Fruit fly (Drosophila melanogaster) whole organism, embryonic: ENCODE data around the gene jim.

Experiments
- Awh ChIP-seq: fragments of 200-800 bp; sonication (Bioruptor generic); IDR thresholded peaks from 2 replicates; pipeline ENCODE4, ENCODE4 v1.3.6; 2022; ENCODE audit warnings: missing biosample characterization, missing genetic modification characterization
- B-H1 ChIP-seq: fragments of 200-800 bp; sonication (Bioruptor generic); IDR thresholded peaks from 3 replicates; pipeline ENCODE4 v1.3.6; 2022; ENCODE audit warnings: missing biosample characterization, missing genetic modification characterization
- CG10543 ChIP-seq: fragments of 200-800 bp; sonication (Bioruptor generic); optimal IDR thresholded peaks from 3 replicates; lab custom pipeline; 2017; ENCODE audit warnings: missing biosample characterization, mild to moderate bottlenecking, missing genetic modification characterization, moderate library complexity
- CG10959 ChIP-seq: fragments of 200-800 bp; sonication (Bioruptor generic); IDR thresholded peaks from 2 replicates; pipeline ENCODE4 v1.3.6; 2022; ENCODE audit warnings: missing biosample characterization, missing genetic modification characterization
- CG10979 ChIP-seq: fragments of 200-800 bp; sonication (Bioruptor generic); optimal IDR thresholded peaks from 2 replicates; lab custom pipeline; 2018; ENCODE audit warnings: missing biosample characterization, mild to moderate bottlenecking, missing genetic modification characterization, moderate library complexity
- CG11093 ChIP-seq: fragments of 200-800 bp; sonication (Bioruptor generic); IDR thresholded peaks from 3 replicates; pipeline ENCODE4 v1.3.6; 2022; ENCODE audit warnings: missing biosample characterization, missing genetic modification characterization
- CG11560 ChIP-seq: fragments of 200-800 bp; sonication (Bioruptor generic); IDR thresholded peaks from 3 replicates; pipeline ENCODE4 v1.3.6; 2022; ENCODE audit warnings: missing biosample characterization, missing genetic modification characterization
- CG12104 ChIP-seq: fragments of 200-800 bp; sonication (Bioruptor generic); optimal IDR thresholded peaks from 3 replicates; lab custom pipeline; 2016; ENCODE audit warnings: missing biosample characterization, missing genetic modification characterization
- CG1233 ChIP-seq: fragments of 200-800 bp; sonication (Bioruptor generic); optimal IDR thresholded peaks from 4 replicates; lab custom pipeline; 2018; ENCODE audit warnings: missing biosample characterization, mild to moderate bottlenecking, missing genetic modification characterization
- CG14667 ChIP-seq: fragments of 200-800 bp; sonication (Bioruptor generic); IDR thresholded peaks from 2 replicates; pipeline ENCODE4 v1.3.6; 2022; ENCODE audit warnings: missing biosample characterization, missing genetic modification characterization
- CG14710 ChIP-seq: fragments of 200-800 bp; sonication (Bioruptor generic); optimal IDR thresholded peaks from 3 replicates; lab custom pipeline; 2019; ENCODE audit warnings: missing biosample characterization, mild to moderate bottlenecking, missing genetic modification characterization, moderate library complexity
- CG15479 ChIP-seq: fragments of 200-800 bp; sonication (Bioruptor generic); optimal IDR thresholded peaks from 3 replicates; lab custom pipeline; 2019; ENCODE audit warnings: missing biosample characterization, mild to moderate bottlenecking, missing genetic modification characterization, moderate library complexity
- CG15696 ChIP-seq: fragments of 200-800 bp; sonication (Bioruptor generic); optimal IDR thresholded peaks from 2 replicates; lab custom pipeline; 2019; ENCODE audit warnings: missing biosample characterization, mild to moderate bottlenecking, missing genetic modification characterization, moderate library complexity
- CG16813 ChIP-seq: fragments of 200-800 bp; sonication (Bioruptor generic); IDR thresholded peaks from 3 replicates; pipeline ENCODE4 v1.3.6; 2022; ENCODE audit warnings: missing biosample characterization, missing genetic modification characterization; ENCODE audit not compliant: partially characterized antibody
- CG17328 ChIP-seq: fragments of 200-800 bp; sonication (Bioruptor generic); IDR thresholded peaks from 2 replicates; pipeline ENCODE4 v1.3.6; 2022; ENCODE audit warnings: missing biosample characterization, missing genetic modification characterization
- CG18764 ChIP-seq: fragments of 200-800 bp; sonication (Bioruptor generic); optimal IDR thresholded peaks from 3 replicates; lab custom pipeline; 2016; ENCODE audit warnings: missing biosample characterization, missing genetic modification characterization
- CG2678 ChIP-seq: fragments of 200-800 bp; sonication (Bioruptor generic); optimal IDR thresholded peaks from 3 replicates; lab custom pipeline; 2019; ENCODE audit warnings: missing biosample characterization, mild to moderate bottlenecking, missing genetic modification characterization, moderate library complexity
- CG3065 ChIP-seq: fragments of 200-800 bp; sonication (Bioruptor generic); optimal IDR thresholded peaks from 2 replicates; lab custom pipeline; 2016; ENCODE audit warnings: missing biosample characterization, missing genetic modification characterization
- CG33213 ChIP-seq: fragments of 200-800 bp; sonication (Bioruptor generic); optimal IDR thresholded peaks from 3 replicates; lab custom pipeline; 2016; ENCODE audit warnings: missing biosample characterization, missing genetic modification characterization
- CG3847 ChIP-seq: fragments of 200-800 bp; sonication (Bioruptor generic); IDR thresholded peaks from 2 replicates; pipeline ENCODE4 v1.3.6; 2022; ENCODE audit warnings: missing biosample characterization, missing genetic modification characterization
- CG4707 ChIP-seq: fragments of 200-800 bp; sonication (Bioruptor generic); optimal IDR thresholded peaks from 2 replicates; lab custom pipeline; 2018; ENCODE audit warnings: missing biosample characterization, mild to moderate bottlenecking, missing genetic modification characterization, moderate library complexity
- CG6689 ChIP-seq: fragments of 200-800 bp; sonication (Bioruptor generic); IDR thresholded peaks from 2 replicates; pipeline ENCODE4 v1.3.6; 2022; ENCODE audit warnings: missing biosample characterization, missing genetic modification characterization
- CG6765 ChIP-seq: fragments of 200-800 bp; sonication (Bioruptor generic); optimal IDR thresholded peaks from 3 replicates; lab custom pipeline; 2017; ENCODE audit warnings: missing biosample characterization, mild to moderate bottlenecking, missing genetic modification characterization
- CG7357 ChIP-seq: fragments of 200-800 bp; sonication (Bioruptor generic); IDR thresholded peaks from 3 replicates; pipeline ENCODE4 v1.3.6; 2022; ENCODE audit warnings: missing biosample characterization, missing genetic modification characterization
- CG8765 ChIP-seq: fragments of 200-800 bp; sonication (Bioruptor generic); IDR thresholded peaks from 2 replicates; pipeline ENCODE4 v1.3.6; 2022; ENCODE audit warnings: missing biosample characterization, missing genetic modification characterization
- CrebB ChIP-seq: fragments of 200-800 bp; sonication (Bioruptor generic); optimal IDR thresholded peaks from 3 replicates; lab custom pipeline; 2018; ENCODE audit warnings: missing biosample characterization, mild to moderate bottlenecking, missing genetic modification characterization
- Elba2 ChIP-seq: fragments of 200-800 bp; sonication (Bioruptor generic); optimal IDR thresholded peaks from 3 replicates; lab custom pipeline; 2016; ENCODE audit warnings: missing biosample characterization, missing genetic modification characterization
- HmgD ChIP-seq: fragments of 200-800 bp; sonication (Bioruptor generic); optimal IDR thresholded peaks from 3 replicates; lab custom pipeline; 2016; ENCODE audit warnings: missing biosample characterization, missing genetic modification characterization
- Lpt ChIP-seq: fragments of >200 bp; optimal IDR thresholded peaks from 2 replicates; lab custom pipeline; 2018; ENCODE audit warnings: missing biosample characterization, missing genetic modification characterization
- Opbp ChIP-seq: fragments of 200-800 bp; sonication (Bioruptor generic); IDR thresholded peaks from 3 replicates; pipeline ENCODE4 v1.3.6; 2022; ENCODE audit warnings: missing biosample characterization, missing genetic modification characterization; ENCODE audit not compliant: partially characterized antibody
- Tbp ChIP-seq: fragments of >200 bp; optimal IDR thresholded peaks from 2 replicates; lab custom pipeline; 2018; ENCODE audit warnings: missing biosample characterization, missing genetic modification characterization
- amos ChIP-seq: fragments of 200-800 bp; sonication (Bioruptor generic); IDR thresholded peaks from 2 replicates; pipeline ENCODE4 v1.3.6; 2022; ENCODE audit warnings: missing biosample characterization, missing genetic modification characterization; ENCODE audit not compliant: partially characterized antibody
- chif ChIP-seq, 2 experiments: fragments of 200-800 bp; sonication (Bioruptor generic); optimal IDR thresholded peaks; 3 replicates each; lab custom pipeline; 2016; ENCODE audit warnings: missing biosample characterization in 2 of 2, missing genetic modification characterization in 2 of 2
- ci ChIP-seq: fragments of 200-800 bp; sonication (Bioruptor generic); IDR thresholded peaks from 3 replicates; pipeline ENCODE4 v1.3.6; 2022; ENCODE audit warnings: missing biosample characterization, missing genetic modification characterization
- crc ChIP-seq: fragments of 200-800 bp; sonication (Bioruptor generic); optimal IDR thresholded peaks from 2 replicates; lab custom pipeline; 2016; ENCODE audit warnings: missing biosample characterization, missing genetic modification characterization
- ems ChIP-seq: fragments of 200-800 bp; sonication (Bioruptor generic); optimal IDR thresholded peaks from 3 replicates; lab custom pipeline; 2016; ENCODE audit warnings: missing biosample characterization, missing genetic modification characterization
- fd3F ChIP-seq: fragments of 200-800 bp; sonication (Bioruptor generic); optimal IDR thresholded peaks from 2 replicates; lab custom pipeline; 2018; ENCODE audit warnings: missing biosample characterization, mild to moderate bottlenecking, missing genetic modification characterization, moderate library complexity
- fru ChIP-seq: fragments of >200 bp; optimal IDR thresholded peaks from 2 replicates; lab custom pipeline; 2017
- gce ChIP-seq: fragments of 200-800 bp; sonication (Bioruptor generic); IDR thresholded peaks from 3 replicates; pipeline ENCODE4 v1.3.6; 2022; ENCODE audit warnings: missing biosample characterization, missing genetic modification characterization
- knrl ChIP-seq: fragments of 200-800 bp; sonication (Bioruptor generic); IDR thresholded peaks from 3 replicates; pipeline ENCODE4 v1.3.6; 2022; ENCODE audit warnings: missing biosample characterization, missing genetic modification characterization; ENCODE audit not compliant: partially characterized antibody
- lbe ChIP-seq: fragments of 200-800 bp; sonication (Bioruptor generic); optimal IDR thresholded peaks from 2 replicates; lab custom pipeline; 2016; ENCODE audit warnings: missing biosample characterization, mild to moderate bottlenecking, missing genetic modification characterization
- lola ChIP-seq, 3 experiments: fragments of >200 bp in 2 of 3; fragments of 200-800 bp in 1 of 3; sonication (Bioruptor generic) in 1 of 3; optimal IDR thresholded peaks; 2 replicates each; lab custom pipeline; 2017 to 2019; ENCODE audit warnings: missing biosample characterization in 3 of 3, missing genetic modification characterization in 3 of 3, mild to moderate bottlenecking in 1 of 3, moderate library complexity in 1 of 3
- peb ChIP-seq: fragments of 200-800 bp; sonication (Bioruptor generic); IDR thresholded peaks from 2 replicates; pipeline ENCODE4 v1.3.6; 2022; ENCODE audit warnings: missing biosample characterization, missing genetic modification characterization
- run ChIP-seq: fragments of 200-800 bp; sonication (Bioruptor generic); optimal IDR thresholded peaks from 3 replicates; lab custom pipeline; 2018; ENCODE audit warnings: missing biosample characterization, mild to moderate bottlenecking, missing genetic modification characterization
- salm ChIP-seq: fragments of 200-800 bp; sonication (Bioruptor generic); optimal IDR thresholded peaks from 2 replicates; lab custom pipeline; 2018; ENCODE audit warnings: missing biosample characterization, mild to moderate bottlenecking, missing genetic modification characterization
- seq ChIP-seq: fragments of 200-800 bp; sonication (Bioruptor generic); IDR thresholded peaks from 2 replicates; pipeline ENCODE4 v1.3.6; 2022; ENCODE audit warnings: missing biosample characterization, missing genetic modification characterization
- sob ChIP-seq: fragments of 200-800 bp; sonication (Bioruptor generic); IDR thresholded peaks from 2 replicates; pipeline ENCODE4 v1.3.6; 2022; ENCODE audit warnings: missing biosample characterization, missing genetic modification characterization
- tap ChIP-seq: fragments of 200-800 bp; optimal IDR thresholded peaks from 3 replicates; lab custom pipeline; 2019; ENCODE audit warnings: missing biosample characterization, mild to moderate bottlenecking, missing genetic modification characterization, moderate library complexity
- tna ChIP-seq: fragments of 200-800 bp; sonication (Bioruptor generic); IDR thresholded peaks from 2 replicates; pipeline ENCODE4 v1.3.6; 2022; ENCODE audit warnings: missing biosample characterization, missing genetic modification characterization; ENCODE audit not compliant: partially characterized antibody
- trem ChIP-seq: fragments of 200-800 bp; optimal IDR thresholded peaks from 3 replicates; lab custom pipeline; 2019; ENCODE audit warnings: missing biosample characterization, mild to moderate bottlenecking, missing genetic modification characterization, moderate library complexity
- vfl ChIP-seq: fragments of 200-800 bp; sonication (Bioruptor generic); optimal IDR thresholded peaks from 2 replicates; lab custom pipeline; 2016; ENCODE audit warnings: missing biosample characterization, missing genetic modification characterization
- wdn ChIP-seq: fragments of 200-800 bp; sonication (Bioruptor generic); IDR thresholded peaks from 2 replicates; pipeline ENCODE4 v1.3.6; 2022; ENCODE audit warnings: missing biosample characterization, missing genetic modification characterization

jim gene

DNA sequence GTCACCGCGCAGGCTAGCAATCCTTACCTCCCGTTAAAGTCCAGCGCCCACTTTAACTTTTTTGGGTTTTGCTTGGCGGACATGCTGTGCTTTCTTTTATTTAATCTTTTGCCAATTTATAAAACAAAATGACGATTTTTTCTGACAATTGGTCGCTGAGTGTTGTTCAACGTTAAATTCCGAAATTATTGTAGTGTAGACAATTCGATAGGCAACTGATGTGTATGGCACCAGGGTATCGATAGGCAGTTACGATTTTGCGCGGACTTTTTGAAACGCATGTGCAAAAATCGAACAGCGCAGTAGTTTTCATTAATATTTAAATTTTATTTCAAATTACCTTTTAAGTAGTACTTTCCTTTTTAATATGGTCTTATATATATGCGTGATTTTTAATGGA, 33.1 kb upstream of the jim start, which contains the start of gene EMC4 (continued):
- TF ChIP-seq Lpt: no peak
- TF ChIP-seq CG10543 (GFP tag; lab: Kevin White, UChicago): no peak
- no peak for TF ChIP-seq lola (GFP tag; optimal IDR thresholded peaks at IDR 0.05; lab: Kevin White, UChicago)
- TF ChIP-seq CG6689: no peak
- TF ChIP-seq seq (GFP tag; lab: Robert Waterston, UW): no peak
- TF ChIP-seq ems: peak; percentile 44
- TF ChIP-seq lbe: peak; percentile 80
- TF ChIP-seq fd3F: no peak
- peak; percentile 47 for TF ChIP-seq Elba2
- peak; percentile 72 for TF ChIP-seq trem
- TF ChIP-seq salm (tag; lab: Kevin White, UChicago): no peak
- peak; percentile 84 for TF ChIP-seq sob
- TF ChIP-seq crc (GFP tag; lab: Kevin White, UChicago): no peak
- no peak for TF ChIP-seq HmgD (GFP tag; lab: Kevin White, UChicago)
- no peak for TF ChIP-seq gce (GFP tag; lab: Robert Waterston, UW)
- peak; percentile 22 to 51 for TF ChIP-seq chif (GFP tag; optimal IDR thresholded peaks at IDR 0.05; lab: Kevin White, UChicago)
- peak; percentile 82; the same call in 2 of the 3 replicates for TF ChIP-seq Opbp (GFP tag; lab: Robert Waterston, UW)
- TF ChIP-seq fru (lab: Kevin White, UChicago): no peak
- no peak for TF ChIP-seq run
- TF ChIP-seq B-H1 (GFP tag; lab: Robert Waterston, UW): no peak
- TF ChIP-seq amos (GFP tag; lab: Robert Waterston, UW): peak; percentile 76
- TF ChIP-seq tna (GFP tag; lab: Robert Waterston, UW): peak; percentile 50; the same call in 1 of the 2 replicates
- peak; percentile 21 for TF ChIP-seq CG2678 (tag; lab: Kevin White, UChicago)
- no peak for TF ChIP-seq Tbp (GFP tag; lab: Kevin White, UChicago)
- TF ChIP-seq CrebB (tag; lab: Kevin White, UChicago): no peak
- TF ChIP-seq CG12104 (GFP tag; lab: Kevin White, UChicago): no peak
- peak; percentile 30 for TF ChIP-seq CG18764
- TF ChIP-seq wdn (GFP tag; lab: Robert Waterston, UW): no peak
- TF ChIP-seq Awh (GFP tag; lab: Robert Waterston, UW): no peak
- TF ChIP-seq CG6765 (GFP tag; lab: Kevin White, UChicago): no peak
- peak; percentile 76 for TF ChIP-seq CG3847
- no peak for TF ChIP-seq CG15479 (GFP tag; lab: Kevin White, UChicago)
- TF ChIP-seq CG8765 (GFP tag; lab: Robert Waterston, UW): no peak
- peak; percentile 28 for TF ChIP-seq CG10979 (tag; lab: Kevin White, UChicago)
- no peak for TF ChIP-seq CG10959
- TF ChIP-seq CG4707 (GFP tag; lab: Kevin White, UChicago): no peak
- TF ChIP-seq CG17328: no peak
- TF ChIP-seq knrl (GFP tag; lab: Robert Waterston, UW): peak; percentile 42; the same call in 2 of the 3 replicates
- TF ChIP-seq CG11093 (GFP tag; lab: Robert Waterston, UW): no peak
- TF ChIP-seq peb (GFP tag; lab: Robert Waterston, UW): 0 out of 2 replicates have a peak, but pooled peaks have one; percentile 41
- TF ChIP-seq CG11560 (tag; lab: Robert Waterston, UW): no peak
- no peak for TF ChIP-seq CG14667
- no peak for TF ChIP-seq CG15696
- peak; percentile 22 for TF ChIP-seq CG1233
- TF ChIP-seq CG16813: peak; percentile 69; the same call in 2 of the 3 replicates
- TF ChIP-seq CG7357: no peak
- TF ChIP-seq vfl (GFP tag; lab: Kevin White, UChicago): peak; percentile 73
- TF ChIP-seq tap (tag; lab: Kevin White, UChicago): no peak
- peak; percentile 61 for TF ChIP-seq CG14710
- TF ChIP-seq CG3065 (GFP tag; lab: Kevin White, UChicago): no peak
- peak; percentile 61; the same call in 1 of the 3 replicates for TF ChIP-seq ci (GFP tag; lab: Robert Waterston, UW)
- peak; percentile 63 for TF ChIP-seq CG33213
